Worm (Caenorhabditis elegans) whole organism, L1 larva: ENCODE data around the gene algn-14.

ENCODE experiments used
- ces-1 ChIP-seq: fragments of 150-350 bp; optimal IDR thresholded peaks from 2 replicates; lab custom pipeline; 2014; ENCODE audit warnings: missing biosample characterization, missing genetic modification reagents, missing genetic modification characterization
- lin-15B ChIP-seq: fragments of 150-350 bp; sonication (generic microtip); optimal IDR thresholded peaks from 3 replicates; lab custom pipeline; 2014; ENCODE audit warnings: missing biosample characterization, missing genetic modification characterization
- nhr-11 ChIP-seq: fragments of 150-350 bp; optimal IDR thresholded peaks from 2 replicates; lab custom pipeline; 2014; ENCODE audit warnings: missing biosample characterization, missing genetic modification characterization
- nhr-28 ChIP-seq: fragments of 150-350 bp; optimal IDR thresholded peaks from 2 replicates; lab custom pipeline; 2014; ENCODE audit warnings: missing biosample characterization, missing genetic modification characterization
- nhr-77 ChIP-seq: fragments of 150-350 bp; optimal IDR thresholded peaks from 2 replicates; lab custom pipeline; 2014; ENCODE audit warnings: missing biosample characterization, missing genetic modification characterization
- sptf-1 ChIP-seq: fragments of 150-350 bp; optimal IDR thresholded peaks from 2 replicates; lab custom pipeline; 2014; ENCODE audit warnings: missing biosample characterization, missing genetic modification characterization

DNA sequence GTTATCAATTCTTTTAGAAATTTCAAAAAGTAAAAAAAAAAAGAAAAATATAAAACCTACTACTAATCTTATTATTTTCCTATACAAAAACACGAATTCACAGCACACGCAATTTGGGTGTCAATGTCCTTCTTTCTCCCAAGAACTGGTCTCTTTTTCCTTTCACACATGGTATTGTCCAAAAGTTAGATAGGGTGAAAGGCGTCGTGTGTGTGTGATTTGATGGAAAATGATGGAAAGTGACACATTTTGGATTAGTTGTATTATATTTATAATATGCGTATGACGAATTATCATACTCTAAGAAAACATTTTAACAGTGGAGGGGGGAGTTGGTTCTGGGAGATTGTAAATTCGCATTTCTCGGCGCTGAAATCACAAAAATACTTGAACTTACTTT is 24.5 kb upstream of the algn-14 start:
- TF ChIP-seq ces-1 (no peak), lin-15B (no peak), sptf-1 (tag; lab: Kevin White, UChicago) (no peak), nhr-77 (tag; lab: Kevin White, UChicago) (no peak), nhr-11 (tag; lab: Kevin White, UChicago) (no peak), nhr-28 (tag; lab: Kevin White, UChicago) (no peak)
